Fruit fly (Drosophila melanogaster): ENCODE measurements around the gene CG42394.

Gene CG42394

dm6 chr3R:10836924-10837323 lies 12.7 kb upstream of the CG42394 start:
- no peak for TF ChIP-seq twi (tag; optimal IDR thresholded peaks at IDR 0.05)
- TF ChIP-seq tio (GFP tag; optimal IDR thresholded peaks at IDR 0.05), result no peak
- no peak for TF ChIP-seq CG4424 (GFP tag; optimal IDR thresholded peaks at IDR 0.05)
- no peak for TF ChIP-seq prd (optimal IDR thresholded peaks at IDR 0.05)
- TF ChIP-seq prd (GFP tag; IDR thresholded peaks at IDR 0.05), result no peak
- TF ChIP-seq CG14667 (GFP tag; IDR thresholded peaks at IDR 0.05), result no peak
- TF ChIP-seq Adf1 (GFP tag; IDR thresholded peaks at IDR 0.05), result no peak
- TF ChIP-seq CG8944 (GFP tag; optimal IDR thresholded peaks at IDR 0.05), result no peak
- TF ChIP-seq Med (GFP tag), result peak; percentile 32
- TF ChIP-seq Dek (tag; optimal IDR thresholded peaks at IDR 0.05), result no peak
- TF ChIP-seq oc (tag; optimal IDR thresholded peaks at IDR 0.05), result peak; percentile 44
- TF ChIP-seq CG10431 (GFP tag; optimal IDR thresholded peaks at IDR 0.05), result peak; percentile 98
- peak; percentile 91 for TF ChIP-seq Blimp-1 (GFP tag; optimal IDR thresholded peaks at IDR 0.05)
- TF ChIP-seq CG8290 (GFP tag; optimal IDR thresholded peaks at IDR 0.05), result no peak
- TF ChIP-seq CG8290 (tag; optimal IDR thresholded peaks at IDR 0.05), result no peak
- no peak for TF ChIP-seq tin (GFP tag; optimal IDR thresholded peaks at IDR 0.05)
- no peak for TF ChIP-seq crol (GFP tag; IDR thresholded peaks at IDR 0.05)
- peak; percentile 34 for TF ChIP-seq Ets65A (GFP tag)

dm6 chr3R:10842422-10842821 lies 7.2 kb upstream of the CG42394 start:
- TF ChIP-seq sim (GFP tag; IDR thresholded peaks at IDR 0.05), result no peak
- TF ChIP-seq Dref (GFP tag; IDR thresholded peaks at IDR 0.05), result no peak
- no peak for TF ChIP-seq Fer2 (tag; optimal IDR thresholded peaks at IDR 0.05)
- no peak for TF ChIP-seq stc (GFP tag; IDR thresholded peaks at IDR 0.05)
- TF ChIP-seq Neu2 (GFP tag; optimal IDR thresholded peaks at IDR 0.05; ENCODE audit: borderline replicate concordance), result no peak
- no peak for TF ChIP-seq CG7357 (GFP tag; IDR thresholded peaks at IDR 0.05)
- TF ChIP-seq CG18011 (GFP tag; optimal IDR thresholded peaks at IDR 0.05), result no peak
- no peak for TF ChIP-seq NFAT (GFP tag; IDR thresholded peaks at IDR 0.05)
- TF ChIP-seq C15 (GFP tag; IDR thresholded peaks at IDR 0.05), result no peak
- TF ChIP-seq CG6689 (GFP tag; IDR thresholded peaks at IDR 0.05), result no peak
- no peak for TF ChIP-seq unpg (GFP tag; optimal IDR thresholded peaks at IDR 0.05)
- TF ChIP-seq CG1647 (GFP tag; optimal IDR thresholded peaks at IDR 0.05), result no peak
- TF ChIP-seq zen (tag; optimal IDR thresholded peaks at IDR 0.05), result no peak
- no peak for TF ChIP-seq ap (GFP tag; IDR thresholded peaks at IDR 0.05)
- no peak for TF ChIP-seq ems (GFP tag; optimal IDR thresholded peaks at IDR 0.05)
- TF ChIP-seq prd (optimal IDR thresholded peaks at IDR 0.05), result no peak
- TF ChIP-seq prd (GFP tag; IDR thresholded peaks at IDR 0.05), result no peak
- no peak for TF ChIP-seq CG3838 (GFP tag; optimal IDR thresholded peaks at IDR 0.05)
- no peak for TF ChIP-seq H15 (GFP tag; IDR thresholded peaks at IDR 0.05)
- TF ChIP-seq Opbp (GFP tag; IDR thresholded peaks at IDR 0.05; ENCODE audit: partially characterized antibody), result no peak
- TF ChIP-seq CG9727 (GFP tag; optimal IDR thresholded peaks at IDR 0.05), result no peak

- no peak for TF ChIP-seq NFAT (GFP tag; IDR thresholded peaks at IDR 0.05)
- peak; percentile 77 for TF ChIP-seq Med (GFP tag)
- peak; percentile 46 for TF ChIP-seq sd (tag; optimal IDR thresholded peaks at IDR 0.05)
- TF ChIP-seq mirr (GFP tag; optimal IDR thresholded peaks at IDR 0.05), result no peak
- peak; percentile 67; the same call in 1 of the 3 replicates for TF ChIP-seq CG2199 (GFP tag; IDR thresholded peaks at IDR 0.05)
- peak; percentile 65 for TF ChIP-seq nerfin-1 (tag; optimal IDR thresholded peaks at IDR 0.05)
- peak; percentile 76 for TF ChIP-seq CG13894 (tag; optimal IDR thresholded peaks at IDR 0.05)
- TF ChIP-seq CG4328 (GFP tag; optimal IDR thresholded peaks at IDR 0.05), result no peak
- TF ChIP-seq CG13624 (GFP tag; optimal IDR thresholded peaks at IDR 0.05), result peak; percentile 5
Measured at dm6 chr3R:10850636-10851035, 1.0 kb downstream of the CG42394 start.

Data from whole organism, embryonic.